Worm (Caenorhabditis elegans) whole organism, L3 larva: ENCODE data around the gene ced-11.

Experiments used
- mdl-1 ChIP-seq: fragments of 150-350 bp; optimal IDR thresholded peaks from 2 replicates; lab custom pipeline; 2014; ENCODE audit warnings: missing biosample characterization, missing genetic modification characterization
- unc-62 ChIP-seq: fragments of 150-350 bp; sonication (generic microtip); optimal IDR thresholded peaks from 4 replicates; lab custom pipeline; 2014; ENCODE audit warnings: missing biosample characterization, missing genetic modification reagents, missing genetic modification characterization

DNA sequence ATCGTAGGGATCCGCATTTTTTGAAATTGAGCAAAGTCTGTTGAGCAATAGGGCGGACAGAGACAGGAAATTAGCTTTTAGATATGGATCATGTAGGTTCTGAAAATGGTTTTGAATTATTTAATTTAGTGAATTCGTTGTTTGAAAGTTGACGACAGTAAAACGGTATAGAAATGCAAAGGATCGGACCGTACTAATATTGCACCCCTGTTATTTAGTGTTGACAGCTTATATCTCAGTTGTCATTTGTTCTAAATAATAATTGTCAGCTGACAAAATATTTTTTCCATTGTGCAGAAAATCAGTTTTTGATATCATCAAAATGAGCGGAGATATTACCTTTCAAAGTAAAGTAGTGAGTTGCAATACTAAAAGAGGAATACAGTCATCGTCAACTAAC, 48.0 kb upstream of the ced-11 start, which contains the start of gene lin-12:
- no peak for TF ChIP-seq mdl-1 (tag; lab: Kevin White, UChicago)
- no peak for TF ChIP-seq unc-62
